Worm (Caenorhabditis elegans): ENCODE results near the gene osm-6.

Gene osm-6

ce11 chrV:11921689-11922517 lies 5.3 kb downstream of the osm-6 start (continued):
- no peak for TF ChIP-seq mab-9 (GFP tag; IDR thresholded peaks at IDR 0.05)
- TF ChIP-seq efl-3 (GFP tag; optimal IDR thresholded peaks at IDR 0.05), result no peak
- no peak for TF ChIP-seq egl-13 (tag; optimal IDR thresholded peaks at IDR 0.05)
- peak; percentile 56 for TF ChIP-seq blmp-1 (tag; optimal IDR thresholded peaks at IDR 0.05)
- no peak for TF ChIP-seq snpc-4 (tag; optimal IDR thresholded peaks at IDR 0.05)
- TF ChIP-seq lin-35 (GFP tag; optimal IDR thresholded peaks at IDR 0.05), result peak in 1 of 2 experiments; percentile 40
- no peak for TF ChIP-seq mef-2 (tag; optimal IDR thresholded peaks at IDR 0.05)
- TF ChIP-seq C16A3.4 (tag; optimal IDR thresholded peaks at IDR 0.05), result no peak
- TF ChIP-seq tbx-2 (tag; optimal IDR thresholded peaks at IDR 0.05), result peak; percentile 7
- TF ChIP-seq nhr-77 (tag; optimal IDR thresholded peaks at IDR 0.05), result no peak
- no peak for TF ChIP-seq grh-1 (GFP tag; IDR thresholded peaks at IDR 0.05)
- no peak for TF ChIP-seq zag-1 (tag; optimal IDR thresholded peaks at IDR 0.05)
- no peak for TF ChIP-seq tlp-1 (tag; optimal IDR thresholded peaks at IDR 0.05)
- no peak for TF ChIP-seq zip-4 (GFP tag; optimal IDR thresholded peaks at IDR 0.05)
- TF ChIP-seq nhr-20 (tag; optimal IDR thresholded peaks at IDR 0.05), result peak; percentile 28
- peak; percentile 43 for TF ChIP-seq nhr-71 (tag; optimal IDR thresholded peaks at IDR 0.05)
- TF ChIP-seq nhr-85 (tag), result peak; percentile 34
- TF ChIP-seq nhr-11 (tag; optimal IDR thresholded peaks at IDR 0.05), result no peak
- TF ChIP-seq hlh-17 (GFP tag; optimal IDR thresholded peaks at IDR 0.05; ENCODE audit: borderline replicate concordance), result no peak
- no peak for TF ChIP-seq alr-1 (tag; optimal IDR thresholded peaks at IDR 0.05; ENCODE audit: borderline replicate concordance)

DNA sequence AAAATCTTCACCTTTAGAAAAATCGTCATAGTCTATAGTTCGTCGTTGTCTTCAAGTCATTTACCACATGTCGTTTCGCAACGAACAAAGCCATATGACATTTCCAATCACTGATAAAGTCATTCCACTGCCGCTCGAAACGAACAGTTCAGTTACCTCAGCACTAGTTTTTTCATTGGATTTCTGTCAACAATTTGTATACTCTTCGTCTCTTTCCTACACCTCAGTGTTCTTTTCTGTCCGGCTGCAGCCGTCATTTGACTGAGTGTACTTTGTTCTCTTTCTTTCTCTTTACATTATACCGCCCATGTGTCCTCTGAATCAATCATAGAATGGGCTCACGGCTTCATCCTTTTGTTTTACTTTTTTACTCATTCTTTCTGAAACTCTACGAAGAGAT lies 6.0 kb downstream of the osm-6 start:
- no peak for TF ChIP-seq egl-27 (tag; optimal IDR thresholded peaks at IDR 0.05)
- TF ChIP-seq lin-39 (tag; optimal IDR thresholded peaks at IDR 0.05), result no peak
- TF ChIP-seq xbp-1 (tag; optimal IDR thresholded peaks at IDR 0.05), result no peak
- TF ChIP-seq fkh-10 (GFP tag; optimal IDR thresholded peaks at IDR 0.05), result no peak
- TF ChIP-seq aha-1 (tag; optimal IDR thresholded peaks at IDR 0.05), result no peak
- TF ChIP-seq unc-30 (tag; optimal IDR thresholded peaks at IDR 0.05), result no peak
- TF ChIP-seq nhr-11 (tag; optimal IDR thresholded peaks at IDR 0.05), result no peak
- TF ChIP-seq nhr-71 (tag; optimal IDR thresholded peaks at IDR 0.05), result peak; percentile 2
- TF ChIP-seq pax-3 (tag; optimal IDR thresholded peaks at IDR 0.05), result no peak
- no peak for TF ChIP-seq fkh-4 (tag; optimal IDR thresholded peaks at IDR 0.05; ENCODE audit: borderline replicate concordance)
- TF ChIP-seq isw-1 (GFP tag; IDR thresholded peaks at IDR 0.05), result no peak
- no peak for TF ChIP-seq pag-3 (tag; optimal IDR thresholded peaks at IDR 0.05; ENCODE audit: borderline replicate concordance, insufficient read depth)
- peak; percentile 16 to 52 for TF ChIP-seq lin-35 (GFP tag; optimal IDR thresholded peaks at IDR 0.05)
- TF ChIP-seq dsc-1 (tag; optimal IDR thresholded peaks at IDR 0.05), result no peak
- no peak for TF ChIP-seq nhr-12 (tag; optimal IDR thresholded peaks at IDR 0.05)
- peak; percentile 6 for TF ChIP-seq tbx-2 (tag; optimal IDR thresholded peaks at IDR 0.05)
- TF ChIP-seq ceh-88 (GFP tag; IDR thresholded peaks at IDR 0.05), result no peak
- TF ChIP-seq sox-4 (tag; optimal IDR thresholded peaks at IDR 0.05), result no peak
- no peak for TF ChIP-seq snpc-4 (tag; optimal IDR thresholded peaks at IDR 0.05)
- TF ChIP-seq vab-15 (tag; optimal IDR thresholded peaks at IDR 0.05), result no peak
- no peak for TF ChIP-seq sptf-1 (tag; optimal IDR thresholded peaks at IDR 0.05)
- TF ChIP-seq unc-86 (tag; optimal IDR thresholded peaks at IDR 0.05), result no peak
- peak; percentile 33; the same call in 1 of the 2 replicates for TF ChIP-seq nhr-19 (GFP tag; conservative IDR thresholded peaks at IDR 0.05)
- TF ChIP-seq nhr-237 (tag; optimal IDR thresholded peaks at IDR 0.05), result no peak
- no peak for TF ChIP-seq nhr-84 (tag; optimal IDR thresholded peaks at IDR 0.05)
- no peak for TF ChIP-seq lin-15B (tag; optimal IDR thresholded peaks at IDR 0.05)
- TF ChIP-seq jun-1 (tag; optimal IDR thresholded peaks at IDR 0.05), result no peak
- TF ChIP-seq ztf-4 (tag; optimal IDR thresholded peaks at IDR 0.05), result no peak
- no peak for TF ChIP-seq Y116A8C.19 (tag; optimal IDR thresholded peaks at IDR 0.05; ENCODE audit: borderline replicate concordance)
- TF ChIP-seq nhr-85 (tag), result peak; percentile 13
- no peak for TF ChIP-seq nhr-77 (tag; optimal IDR thresholded peaks at IDR 0.05)
- peak in 1 of 3 experiments; percentile 2 for TF ChIP-seq ceh-82 (tag; optimal IDR thresholded peaks at IDR 0.05)
- no peak for TF ChIP-seq alr-1 (tag; optimal IDR thresholded peaks at IDR 0.05; ENCODE audit: borderline replicate concordance)
- TF ChIP-seq mdl-1 (tag; optimal IDR thresholded peaks at IDR 0.05), result peak in 1 of 2 experiments; percentile 60
- no peak for TF ChIP-seq irx-1 (tag; optimal IDR thresholded peaks at IDR 0.05)
- TF ChIP-seq skn-1 (tag; optimal IDR thresholded peaks at IDR 0.05), result no peak
- no peak for TF ChIP-seq nhr-76 (tag; optimal IDR thresholded peaks at IDR 0.05)
- no peak for TF ChIP-seq pqm-1 (tag; optimal IDR thresholded peaks at IDR 0.05)
- TF ChIP-seq grh-1 (GFP tag; IDR thresholded peaks at IDR 0.05), result no peak

All from whole organism, L1 larva.